Fruit fly (Drosophila melanogaster) ovary, adult (tissue): ENCODE results near the gene CG44153.

Source experiments
- CG17801 ChIP-seq: fragments of 200-800 bp; optimal IDR thresholded peaks from 2 replicates; lab custom pipeline; 2019; ENCODE audit warnings: missing biosample characterization, mild to moderate bottlenecking, missing genetic modification characterization, moderate library complexity; ENCODE audit not compliant: partially characterized antibody

The CG44153 gene

DNA sequence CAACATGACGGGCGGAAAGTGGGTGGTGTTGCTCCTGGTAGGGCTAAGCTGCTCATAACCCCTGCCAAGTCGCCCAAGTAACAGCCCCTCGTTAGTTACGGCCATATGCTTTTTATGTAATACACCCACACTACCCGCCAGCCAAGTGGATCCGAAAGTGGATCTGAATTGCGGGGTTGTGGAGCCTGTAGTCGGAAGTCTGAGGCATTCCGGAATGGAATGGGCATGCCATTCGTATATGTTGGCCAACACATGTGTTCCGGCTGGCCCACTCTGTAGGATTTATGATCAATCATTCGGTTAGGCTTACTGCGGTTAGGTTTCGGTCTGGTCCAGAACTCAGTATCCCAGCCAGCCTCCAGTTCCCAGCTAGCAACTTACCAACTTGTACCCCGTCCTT lies 83.9 kb downstream of the CG44153 start:
- TF ChIP-seq CG17801 (GFP tag; lab: Kevin White, UChicago): no peak

DNA sequence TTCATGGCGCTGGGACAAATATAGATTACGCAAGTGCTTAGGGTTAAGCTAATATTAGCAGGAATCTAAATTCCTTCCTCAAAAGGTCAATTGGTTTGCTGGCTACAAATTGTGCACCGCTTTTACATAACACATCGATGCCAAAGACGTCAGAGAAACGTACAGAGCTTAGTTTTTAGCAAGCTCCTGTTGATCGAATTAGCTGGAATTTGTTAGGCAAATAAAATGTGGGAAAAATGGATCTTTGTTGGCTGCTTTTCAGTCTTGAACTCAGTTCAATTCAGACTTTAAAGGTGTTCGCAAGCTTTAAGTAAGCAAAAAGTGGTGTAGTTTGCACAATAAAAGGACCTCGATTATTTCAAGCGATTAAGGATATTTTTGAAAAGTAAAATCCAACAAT lies 86.3 kb downstream of the CG44153 start, which contains the start of gene CG34109:
Gene CG34109 (plus strand): TSS at position 301 of the 400 bp plus-strand sequence.
- no peak for TF ChIP-seq CG17801 (GFP tag; lab: Kevin White, UChicago)

DNA sequence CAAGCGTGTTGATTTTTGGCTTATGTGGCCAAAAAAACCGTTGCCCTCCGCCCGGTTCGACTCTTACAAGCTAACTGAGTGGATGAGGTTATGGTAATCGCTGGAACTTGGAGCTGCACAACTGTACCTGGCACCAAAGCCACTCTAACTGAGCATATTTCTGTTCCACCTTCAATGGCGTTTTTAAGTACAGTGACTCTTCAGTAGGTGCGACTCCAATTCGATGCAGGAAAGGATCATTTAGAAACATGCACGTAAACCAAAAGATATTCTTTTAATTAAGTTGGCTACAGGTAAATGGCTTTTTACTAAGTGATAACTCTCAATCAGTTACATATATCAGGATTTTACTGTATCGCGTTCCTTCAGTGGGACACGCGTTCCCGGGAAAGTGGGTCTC lies 87.8 kb downstream of the CG44153 start, which contains the start of gene CG13133:
Gene CG13133 (minus strand): TSS at position 101 of the 400 bp plus-strand sequence.
- no peak for TF ChIP-seq CG17801 (GFP tag; lab: Kevin White, UChicago)

DNA sequence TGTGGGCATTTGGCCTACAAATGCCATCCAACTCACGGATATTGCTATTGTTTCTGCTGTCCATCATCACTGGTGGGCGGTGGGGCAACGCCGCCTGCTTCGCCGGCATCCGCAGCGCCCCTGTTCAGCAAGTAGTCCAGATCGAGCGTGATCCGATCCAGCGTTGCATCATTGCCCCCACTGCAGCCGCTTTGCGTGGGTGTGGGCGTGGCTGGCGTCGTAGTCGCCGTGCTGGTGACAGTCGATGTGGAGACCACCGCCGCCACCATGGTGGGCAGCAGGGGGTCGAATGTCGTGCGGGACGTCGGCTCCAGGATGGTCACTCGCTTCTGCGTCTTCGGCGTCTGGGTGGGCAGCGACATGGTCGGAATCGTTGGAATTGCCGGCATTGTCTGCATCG lies 115.3 kb downstream of the CG44153 start:
- no peak for TF ChIP-seq CG17801 (GFP tag; lab: Kevin White, UChicago)

DNA sequence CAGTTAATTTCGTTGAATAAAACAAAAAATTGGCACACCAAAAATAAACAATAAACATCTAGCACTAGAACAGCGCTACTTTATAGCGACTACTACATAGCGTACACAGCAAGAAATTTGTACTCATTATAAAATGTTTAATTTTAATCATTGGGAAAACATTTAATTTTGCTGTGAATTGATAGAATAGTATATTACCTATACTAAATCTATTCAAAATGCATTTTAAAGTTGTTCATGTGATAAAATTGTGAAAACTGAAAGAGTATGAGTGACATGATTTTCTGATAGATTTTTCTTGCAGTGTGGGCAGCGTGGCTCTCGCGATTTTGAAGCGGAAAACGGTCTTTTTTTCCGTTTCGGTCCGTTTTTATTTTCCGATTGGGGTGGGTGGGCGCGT lies 118.8 kb downstream of the CG44153 start:
- no peak for TF ChIP-seq CG17801 (GFP tag; lab: Kevin White, UChicago)

DNA sequence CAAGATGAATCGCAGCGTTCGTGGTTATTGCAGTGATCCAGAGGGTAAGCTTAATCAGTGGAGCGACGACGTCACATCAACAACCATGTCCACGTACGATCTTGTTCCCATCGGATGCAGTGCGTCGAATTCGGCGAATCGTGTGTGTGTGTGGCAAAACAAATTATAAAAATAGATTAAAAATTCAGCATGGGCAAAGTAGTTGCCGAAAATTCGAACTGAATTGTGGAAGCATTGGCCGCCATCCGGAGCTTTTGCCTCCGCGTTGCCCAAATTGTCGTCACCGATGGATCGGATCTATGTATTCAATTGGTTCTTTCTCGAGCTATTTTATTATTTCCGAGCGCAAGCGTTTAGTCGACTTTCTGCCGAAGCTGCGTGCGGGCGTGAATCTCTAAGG lies 119.5 kb downstream of the CG44153 start, which contains the start of gene Spn31A:
Gene Spn31A (plus strand): TSS at position 301 of the 400 bp plus-strand sequence.
- no peak for TF ChIP-seq CG17801 (GFP tag; lab: Kevin White, UChicago)

DNA sequence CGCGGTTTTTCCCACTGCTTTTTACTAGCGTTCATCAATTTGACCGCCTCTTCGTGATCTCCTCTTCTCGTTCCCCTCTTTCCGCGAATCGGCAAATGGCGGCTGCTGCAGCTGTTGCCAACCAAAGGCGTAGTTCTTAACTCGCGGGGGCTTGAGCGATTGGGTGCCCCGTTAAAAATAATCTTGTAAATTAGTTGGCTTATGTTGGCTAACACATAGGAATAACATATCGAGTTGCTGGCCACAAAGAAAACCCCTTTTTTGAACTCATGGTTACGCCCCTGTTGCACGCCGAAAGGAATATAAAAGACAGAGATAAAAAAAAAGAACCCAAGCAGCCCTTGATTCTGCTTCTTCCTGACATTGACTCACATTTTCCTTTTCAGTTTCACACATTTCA lies 122.8 kb downstream of the CG44153 start:
- TF ChIP-seq CG17801 (GFP tag; lab: Kevin White, UChicago): peak; percentile 83

DNA sequence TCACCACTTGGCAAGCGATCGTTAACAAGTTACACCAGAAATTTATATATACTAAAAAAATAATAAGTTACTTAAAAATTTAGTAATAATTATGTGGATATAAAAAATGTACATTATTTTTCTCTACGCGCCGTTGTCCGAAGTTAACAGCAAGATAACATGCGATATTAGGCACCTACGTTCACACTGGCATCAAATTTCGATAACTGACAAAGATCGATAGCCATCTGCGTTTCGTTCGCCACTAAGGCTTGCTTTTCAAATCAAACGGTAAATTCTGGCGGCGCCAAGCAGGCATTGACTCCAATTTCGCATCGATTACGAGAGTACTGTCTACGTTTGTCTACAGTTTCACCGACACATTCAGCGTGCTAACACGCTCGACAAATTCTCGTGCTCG lies 123.4 kb downstream of the CG44153 start, which contains the start of gene Pen:
Gene Pen (plus strand): TSS at position 196 of the 400 bp plus-strand sequence.
- no peak for TF ChIP-seq CG17801 (GFP tag; lab: Kevin White, UChicago)

DNA sequence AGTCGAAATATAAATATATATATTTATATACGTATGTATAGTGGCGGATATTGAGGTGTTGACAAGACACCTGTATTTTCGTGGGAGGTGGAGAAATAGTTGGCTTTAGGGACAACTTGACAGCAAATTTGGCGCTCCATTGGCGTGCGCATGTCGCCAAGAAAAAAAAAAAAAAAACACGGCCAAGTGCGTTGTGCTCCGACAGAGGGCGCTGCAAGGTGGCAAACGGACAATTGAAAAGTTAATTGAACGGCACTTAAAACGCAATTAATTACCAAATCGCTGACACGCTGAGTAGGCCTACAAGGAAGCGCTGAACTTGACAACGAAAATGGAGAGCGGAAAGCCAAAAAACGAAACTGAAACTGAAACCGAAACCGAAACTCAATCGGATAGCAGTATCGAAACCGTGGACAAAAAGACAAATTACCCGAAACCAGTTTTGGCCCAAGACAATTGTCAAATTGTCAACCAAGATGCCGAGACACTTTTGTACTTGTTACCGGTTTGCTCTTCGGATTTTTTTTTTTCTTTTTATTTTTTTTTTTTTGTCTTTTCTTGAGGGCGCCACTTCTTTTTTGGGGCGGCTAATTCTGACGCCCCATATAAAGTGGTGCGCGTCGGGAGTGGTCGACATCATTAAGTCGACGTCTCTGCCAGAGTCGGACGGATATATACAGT lies 126.3 kb downstream of the CG44153 start, which contains the start of gene Cpr31A:
Gene Cpr31A (plus strand): TSS at position 631 of the 681 bp plus-strand sequence.
- no peak for TF ChIP-seq CG17801 (GFP tag; lab: Kevin White, UChicago)

DNA sequence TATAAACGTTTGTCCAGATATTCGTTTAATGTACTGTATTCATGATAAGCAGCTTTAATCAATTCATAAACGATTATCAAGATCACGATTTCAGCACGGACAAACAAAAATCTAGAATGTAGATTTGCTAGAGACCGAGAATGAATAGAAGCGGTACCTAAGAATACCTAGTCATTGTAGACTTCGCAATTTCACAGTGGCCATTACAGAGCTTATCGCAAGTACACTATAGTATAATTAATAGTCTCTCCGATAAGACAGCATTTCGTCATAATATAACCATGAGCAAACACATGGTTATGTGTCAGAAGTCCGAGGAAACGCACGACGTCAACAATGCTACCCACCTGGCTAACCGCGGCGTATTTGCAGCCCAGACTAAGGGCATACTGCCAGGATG lies 130.8 kb downstream of the CG44153 start, which contains the start of gene CG33301:
Gene CG33301 (plus strand): TSS at position 301 of the 400 bp plus-strand sequence.
- no peak for TF ChIP-seq CG17801 (GFP tag; lab: Kevin White, UChicago)

DNA sequence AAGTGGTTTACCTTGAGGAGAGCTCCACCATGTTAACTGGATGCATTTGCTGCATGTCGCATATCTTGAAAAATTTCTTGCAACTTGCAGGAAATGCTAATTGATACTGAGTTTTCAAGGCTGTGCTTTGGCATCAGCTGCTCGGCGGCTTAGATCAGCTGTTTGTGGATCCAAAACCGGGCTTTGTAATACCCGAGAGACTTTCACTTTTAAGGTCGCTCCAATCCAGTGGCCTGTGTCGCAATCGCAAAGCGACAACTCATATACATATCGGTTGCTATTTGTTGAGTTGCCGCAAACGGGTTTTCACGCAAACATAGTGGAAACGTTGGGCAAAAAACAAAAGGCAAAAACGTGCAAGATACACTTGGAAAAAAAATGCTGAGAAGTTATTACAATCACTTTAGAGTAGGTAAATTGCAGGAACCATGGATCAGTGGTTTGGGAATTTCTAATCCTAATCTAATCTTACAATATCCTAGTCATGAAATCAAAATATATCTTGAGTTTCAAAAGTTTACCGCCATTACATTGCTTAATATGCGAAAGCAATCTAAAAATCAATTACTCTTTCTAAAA lies 144.2 kb downstream of the CG44153 start:
- no peak for TF ChIP-seq CG17801 (GFP tag; lab: Kevin White, UChicago)

DNA sequence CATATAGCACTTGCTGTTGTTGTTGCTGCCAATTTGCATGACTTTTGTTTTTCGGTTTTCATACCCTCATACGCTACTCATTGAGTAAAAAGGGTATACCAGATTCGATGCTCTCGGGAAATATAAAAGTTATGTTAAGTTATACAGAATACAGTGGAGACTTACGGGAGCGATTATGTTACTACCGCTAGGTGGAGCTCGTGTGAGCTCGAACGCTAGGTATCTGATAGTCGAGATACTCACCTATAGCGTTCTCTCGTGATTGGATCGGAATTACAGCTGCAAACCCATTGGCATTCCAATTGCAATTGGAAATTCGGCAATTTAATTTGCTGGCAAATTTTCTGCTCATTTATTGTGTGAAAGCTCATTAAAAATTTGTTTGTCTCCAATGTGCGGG lies 146.6 kb downstream of the CG44153 start:
- TF ChIP-seq CG17801 (GFP tag; lab: Kevin White, UChicago): no peak

DNA sequence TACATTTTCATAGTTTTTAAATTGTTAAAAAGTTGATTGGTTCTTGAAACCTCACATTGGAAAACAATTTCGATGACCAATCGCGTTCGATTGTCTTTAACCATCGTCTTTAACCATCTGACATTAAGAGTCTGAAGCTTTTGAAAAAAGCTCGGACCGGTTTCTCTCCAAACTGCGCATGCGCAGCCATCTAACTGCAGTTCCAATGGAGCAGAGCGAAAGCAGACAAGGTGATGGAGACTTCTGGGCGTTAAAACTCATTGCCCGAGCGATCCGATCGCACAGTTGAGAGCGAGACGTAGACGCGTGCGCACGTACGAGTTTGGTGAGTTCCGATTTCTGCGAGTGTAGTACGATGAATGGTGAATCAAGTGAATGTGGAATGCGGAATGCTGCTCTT lies 147.6 kb downstream of the CG44153 start, which contains the start of gene obst-B:
Gene obst-B (plus strand): TSS at position 276 of the 400 bp plus-strand sequence.
- no peak for TF ChIP-seq CG17801 (GFP tag; lab: Kevin White, UChicago)

DNA sequence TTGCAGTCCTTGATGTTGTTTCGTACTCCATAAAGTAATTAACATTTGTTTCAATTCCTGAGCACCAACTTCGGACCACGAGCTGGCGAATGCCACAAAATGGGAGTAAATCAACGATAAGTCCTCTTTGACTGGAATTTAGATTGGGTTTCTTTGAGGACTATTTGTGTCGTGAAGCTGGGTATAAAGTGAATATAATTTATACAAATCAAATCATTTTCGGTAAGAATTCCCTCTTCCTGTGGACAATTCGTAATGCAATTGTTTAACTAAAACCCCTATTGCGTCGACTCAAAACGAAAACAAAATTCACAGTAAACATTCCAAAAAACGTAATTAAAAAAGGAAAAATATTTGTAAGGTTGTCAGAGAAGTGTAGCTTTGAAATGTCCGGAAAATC lies 153.7 kb downstream of the CG44153 start, which contains the start of gene CG13127:
Gene CG13127 (plus strand): TSS at position 301 of the 400 bp plus-strand sequence.
- no peak for TF ChIP-seq CG17801 (GFP tag; lab: Kevin White, UChicago)

DNA sequence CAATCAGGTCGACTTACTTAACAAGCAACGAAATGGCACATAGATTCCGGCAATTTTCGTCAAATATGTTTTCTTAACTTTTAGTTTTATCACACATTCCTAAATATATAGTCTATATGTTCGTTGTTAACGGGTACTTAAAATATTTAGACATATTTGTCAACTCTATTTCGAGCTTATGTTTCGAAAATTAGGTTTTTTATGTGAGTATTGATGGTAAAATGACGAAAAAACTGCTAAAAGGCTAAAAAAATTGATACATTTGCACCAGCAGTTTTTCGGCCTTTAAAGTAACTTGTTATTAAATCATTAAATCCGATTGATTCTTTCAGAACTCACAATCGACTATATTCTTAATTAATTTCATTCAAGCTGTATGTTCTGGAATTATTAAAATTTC lies 162.7 kb downstream of the CG44153 start, which contains the start of gene CG13131:
Gene CG13131 (minus strand): TSS at position 101 of the 400 bp plus-strand sequence.
- TF ChIP-seq CG17801 (GFP tag; lab: Kevin White, UChicago): no peak
